Worm (Caenorhabditis elegans): Measurements from ENCODE around the gene daf-42.

ce11 chrIV:7339095-7339494, 7.6 kb downstream of the daf-42 start:
- no peak for TF ChIP-seq W03F9.2 (tag; optimal IDR thresholded peaks at IDR 0.05)
- no peak for TF ChIP-seq dao-5 (tag; optimal IDR thresholded peaks at IDR 0.05)
- no peak for TF ChIP-seq him-1 (tag; optimal IDR thresholded peaks at IDR 0.05)
